Worm (Caenorhabditis elegans) whole organism, L2 larva: ENCODE results near the gene F58B4.5.

ENCODE experiments used
- lin-39 ChIP-seq: fragments of 150-350 bp; optimal IDR thresholded peaks from 2 replicates; lab custom pipeline; 2014; ENCODE audit warnings: missing biosample characterization, missing genetic modification reagents, missing genetic modification characterization
- mab-5 ChIP-seq: fragments of 150-350 bp; optimal IDR thresholded peaks from 2 replicates; lab custom pipeline; 2014; ENCODE audit warnings: missing biosample characterization, missing genetic modification characterization
- nhr-10 ChIP-seq: sonication (generic microtip); optimal IDR thresholded peaks from 2 replicates; lab custom pipeline; 2017; ENCODE audit warnings: missing biosample characterization, missing genetic modification characterization
- nhr-11 ChIP-seq: fragments of 150-350 bp; optimal IDR thresholded peaks from 2 replicates; lab custom pipeline; 2014; ENCODE audit warnings: missing biosample characterization, missing genetic modification characterization
- nhr-237 ChIP-seq: fragments of 150-350 bp; optimal IDR thresholded peaks from 2 replicates; lab custom pipeline; 2014; ENCODE audit warnings: missing biosample characterization, missing genetic modification characterization
- snpc-4 ChIP-seq: fragments of 150-350 bp; optimal IDR thresholded peaks from 2 replicates; lab custom pipeline; 2014; ENCODE audit warnings: missing biosample characterization, missing genetic modification characterization
- ztf-11 ChIP-seq: sonication (generic microtip); optimal IDR thresholded peaks from 2 replicates; lab custom pipeline; 2017; ENCODE audit warnings: missing biosample characterization, missing genetic modification characterization

ce11 chrV:10942161-10942560, 9.7 kb downstream of the F58B4.5 start, which contains the start of gene zip-9:
- TF ChIP-seq nhr-237 (tag; lab: Kevin White, UChicago): no peak
- TF ChIP-seq ztf-11: no peak
- TF ChIP-seq nhr-10 (tag; lab: Kevin White, UChicago): no peak
- TF ChIP-seq snpc-4 (tag; lab: Kevin White, UChicago): no peak
- TF ChIP-seq mab-5 (tag; lab: Kevin White, UChicago): no peak
- no peak for TF ChIP-seq nhr-11
- TF ChIP-seq lin-39 (tag; lab: Kevin White, UChicago): no peak
